Worm (Caenorhabditis elegans) whole organism, young adult: ENCODE results near the gene K12H6.10.

Experiments used
- C17E4.6 ChIP-seq: fragments of 200-800 bp; sonication (Bioruptor generic); IDR thresholded peaks from 2 replicates; pipeline ENCODE4 v1.3.6; 2022; ENCODE audit warnings: missing genetic modification reagents, missing genetic modification characterization, missing compliant biosample characterization
- T26A5.8 ChIP-seq: sonication (generic microtip); optimal IDR thresholded peaks from 2 replicates; lab custom pipeline; 2016; ENCODE audit warnings: missing genetic modification characterization, missing compliant biosample characterization
- ZK185.1 ChIP-seq: sonication (generic microtip); optimal IDR thresholded peaks from 2 replicates; lab custom pipeline; 2016; ENCODE audit warnings: mild to moderate bottlenecking, missing genetic modification characterization, missing compliant biosample characterization; ENCODE audit not compliant: poor library complexity, severe bottlenecking
- ceh-58 ChIP-seq: fragments of 200-800 bp; sonication (Bioruptor generic); IDR thresholded peaks from 2 replicates; pipeline ENCODE4 v1.3.6; 2022; ENCODE audit warnings: missing genetic modification characterization, missing compliant biosample characterization
- dpl-1 ChIP-seq: fragments of 150-350 bp; optimal IDR thresholded peaks from 2 replicates; lab custom pipeline; 2014; ENCODE audit warnings: missing biosample characterization, missing genetic modification reagents, missing genetic modification characterization
- madf-3 ChIP-seq: fragments of 200-800 bp; sonication (Bioruptor generic); IDR thresholded peaks from 2 replicates; pipeline ENCODE4 v1.3.6; 2022; ENCODE audit warnings: missing genetic modification reagents, missing genetic modification characterization, missing compliant biosample characterization
- pha-4 ChIP-seq: fragments of 150-350 bp; sonication (generic microtip); optimal IDR thresholded peaks from 2 replicates; lab custom pipeline; 2014; ENCODE audit warnings: missing biosample characterization, missing genetic modification reagents, missing genetic modification characterization
- rcor-1 ChIP-seq: fragments of 200-800 bp; sonication (Bioruptor generic); IDR thresholded peaks from 2 replicates; pipeline ENCODE4 v1.3.6; 2022; ENCODE audit warnings: missing genetic modification reagents, missing genetic modification characterization, missing compliant biosample characterization
- snpc-1.3 ChIP-seq: sonication (generic microtip); optimal IDR thresholded peaks from 2 replicates; lab custom pipeline; 2017; ENCODE audit warnings: missing genetic modification characterization, mild to moderate bottlenecking, missing compliant biosample characterization, antibody characterized with exemption, moderate library complexity, missing genotype, missing genetic modification reagents; ENCODE audit not compliant: insufficient read depth
- ztf-28 ChIP-seq: fragments of 200-800 bp; sonication (Bioruptor generic); IDR thresholded peaks from 2 replicates; pipeline ENCODE4 v1.3.6; 2022; ENCODE audit warnings: missing genetic modification reagents, missing genetic modification characterization, missing compliant biosample characterization

DNA sequence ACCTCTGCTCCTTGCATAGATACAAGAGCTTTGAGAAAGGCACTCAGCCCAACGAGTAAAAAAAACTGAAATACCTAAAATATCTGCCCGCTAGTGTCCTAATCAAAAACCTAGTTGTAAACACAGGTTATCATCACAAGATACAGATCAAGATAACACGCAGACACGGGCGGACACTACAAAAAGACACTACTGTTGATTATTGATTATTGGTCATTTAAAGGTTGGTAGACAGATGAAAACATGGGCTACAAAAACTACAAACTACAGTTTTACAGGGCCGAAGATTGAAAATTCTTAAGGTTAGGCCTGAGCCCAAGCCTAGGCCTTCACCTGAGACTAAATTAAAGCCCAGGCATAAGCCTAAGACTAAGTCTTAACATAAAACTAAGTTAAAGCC is 36.2 kb downstream of the K12H6.10 start:
- TF ChIP-seq T26A5.8 (tag; lab: Kevin White, UChicago) (no peak), dpl-1 (no peak), snpc-1.3 (tag; lab: Kevin White, UChicago) (no peak), ceh-58 (GFP tag; lab: Robert Waterston, UW) (no peak), ztf-28 (GFP tag; lab: Robert Waterston, UW) (no peak), madf-3 (GFP tag; lab: Robert Waterston, UW) (no peak), C17E4.6 (GFP tag; lab: Robert Waterston, UW) (no peak), ZK185.1 (tag; lab: Kevin White, UChicago) (no peak), pha-4 (tag; lab: Kevin White, UChicago) (no peak), rcor-1 (GFP tag; lab: Robert Waterston, UW) (no peak)
